Fruit fly (Drosophila melanogaster) whole organism, prepupa: ENCODE data around the gene Osi21.

Source experiments
- CG10631 ChIP-seq: fragments of 200-800 bp; sonication (Bioruptor generic); optimal IDR thresholded peaks from 2 replicates; lab custom pipeline; 2016; ENCODE audit warnings: missing biosample characterization, missing genetic modification characterization
- CG10669 ChIP-seq: fragments of 200-800 bp; sonication (Bioruptor generic); optimal IDR thresholded peaks from 3 replicates; lab custom pipeline; 2018; ENCODE audit warnings: missing biosample characterization, mild to moderate bottlenecking, missing genetic modification characterization, moderate library complexity
- CG11762 ChIP-seq: fragments of 200-800 bp; sonication (Bioruptor generic); optimal IDR thresholded peaks from 3 replicates; lab custom pipeline; 2016; ENCODE audit warnings: missing biosample characterization, missing genetic modification characterization; ENCODE audit not compliant: insufficient read depth
- CG15336 ChIP-seq: fragments of 200-800 bp; sonication (Bioruptor generic); IDR thresholded peaks from 2 replicates; pipeline ENCODE4 v1.3.6; 2022; ENCODE audit warnings: missing biosample characterization, missing genetic modification characterization
- CG1621 ChIP-seq: fragments of 200-800 bp; sonication (Bioruptor generic); optimal IDR thresholded peaks from 3 replicates; lab custom pipeline; 2018; ENCODE audit warnings: missing biosample characterization, mild to moderate bottlenecking, missing genetic modification characterization
- CG16779 ChIP-seq: fragments of 200-800 bp; sonication (Bioruptor generic); optimal IDR thresholded peaks from 3 replicates; lab custom pipeline; 2017; ENCODE audit warnings: missing biosample characterization, mild to moderate bottlenecking, missing genetic modification characterization
- CG3032 ChIP-seq: fragments of 200-800 bp; optimal IDR thresholded peaks from 2 replicates; lab custom pipeline; 2019; ENCODE audit warnings: missing biosample characterization, mild to moderate bottlenecking, missing genetic modification characterization, moderate library complexity
- CG31627 ChIP-seq: fragments of 200-800 bp; sonication (Bioruptor generic); optimal IDR thresholded peaks from 3 replicates; lab custom pipeline; 2016; ENCODE audit warnings: missing biosample characterization, missing genetic modification characterization
- CG34406 ChIP-seq: fragments of 200-800 bp; sonication (Bioruptor generic); optimal IDR thresholded peaks from 3 replicates; lab custom pipeline; 2016; ENCODE audit warnings: missing biosample characterization, missing genetic modification characterization
- CG3919 ChIP-seq: fragments of 200-800 bp; sonication (Bioruptor generic); optimal IDR thresholded peaks from 3 replicates; lab custom pipeline; 2016; ENCODE audit warnings: missing biosample characterization, missing genetic modification characterization
- CG4318 ChIP-seq: fragments of 200-800 bp; sonication (Bioruptor generic); optimal IDR thresholded peaks from 3 replicates; lab custom pipeline; 2017; ENCODE audit warnings: missing biosample characterization, mild to moderate bottlenecking, missing genetic modification characterization
- CG6163 ChIP-seq: fragments of 200-800 bp; sonication (Bioruptor generic); IDR thresholded peaks from 3 replicates; pipeline ENCODE4 v1.3.6; 2022; ENCODE audit warnings: missing biosample characterization, missing genetic modification characterization
- CG6276 ChIP-seq: fragments of 200-800 bp; sonication (Bioruptor generic); optimal IDR thresholded peaks from 2 replicates; lab custom pipeline; 2017; ENCODE audit warnings: missing biosample characterization, mild to moderate bottlenecking, missing genetic modification characterization
- CG6808 ChIP-seq: fragments of 200-800 bp; sonication (Bioruptor generic); optimal IDR thresholded peaks from 3 replicates; lab custom pipeline; 2017; ENCODE audit warnings: missing biosample characterization, missing genetic modification characterization, mild to moderate bottlenecking, moderate library complexity, missing genetic modification reagents
- CG6854 ChIP-seq: fragments of 200-800 bp; sonication (Bioruptor generic); optimal IDR thresholded peaks from 2 replicates; lab custom pipeline; 2017; ENCODE audit warnings: missing biosample characterization, mild to moderate bottlenecking, missing genetic modification characterization
- CG7368 ChIP-seq: fragments of 200-800 bp; sonication (Bioruptor generic); optimal IDR thresholded peaks from 3 replicates; lab custom pipeline; 2016; ENCODE audit warnings: missing biosample characterization, missing genetic modification characterization
- CG8119 ChIP-seq: fragments of 200-800 bp; sonication (Bioruptor generic); IDR thresholded peaks from 3 replicates; pipeline ENCODE4 v1.3.6; 2022; ENCODE audit warnings: missing biosample characterization, missing genetic modification characterization
- CG8319 ChIP-seq: fragments of 200-800 bp; sonication (Bioruptor generic); optimal IDR thresholded peaks from 3 replicates; lab custom pipeline; 2016; ENCODE audit warnings: missing biosample characterization, missing genetic modification characterization
- CG8632 ChIP-seq: fragments of 200-800 bp; sonication (Bioruptor generic); optimal IDR thresholded peaks from 3 replicates; lab custom pipeline; 2016; ENCODE audit warnings: missing biosample characterization, missing genetic modification characterization
- CG9139 ChIP-seq: fragments of 200-800 bp; sonication (Bioruptor generic); optimal IDR thresholded peaks from 3 replicates; lab custom pipeline; 2017; ENCODE audit warnings: missing biosample characterization, mild to moderate bottlenecking, missing genetic modification characterization
- Eip75B ChIP-seq: fragments of 200-800 bp; sonication (Bioruptor generic); optimal IDR thresholded peaks from 3 replicates; lab custom pipeline; 2016; ENCODE audit warnings: missing biosample characterization, missing genetic modification characterization
- Eip78C ChIP-seq: fragments of 200-800 bp; sonication (Bioruptor generic); peaks from one replicate; lab custom pipeline; 2016; ENCODE audit warnings: missing biosample characterization, missing genetic modification characterization
- Eip93F ChIP-seq: fragments of 200-800 bp; sonication (Bioruptor generic); optimal IDR thresholded peaks from 2 replicates; lab custom pipeline; 2016; ENCODE audit warnings: missing biosample characterization, mild to moderate bottlenecking, missing genetic modification characterization
- Ets96B ChIP-seq: fragments of 200-800 bp; optimal IDR thresholded peaks from 2 replicates; lab custom pipeline; 2019; ENCODE audit warnings: missing biosample characterization, mild to moderate bottlenecking, missing genetic modification characterization, moderate library complexity
- Gug ChIP-seq: fragments of 200-800 bp; sonication (Bioruptor generic); IDR thresholded peaks from 2 replicates; pipeline ENCODE4 v1.3.6; 2022; ENCODE audit warnings: missing biosample characterization, missing genetic modification characterization
- Hr39 ChIP-seq: fragments of 200-800 bp; sonication (Bioruptor generic); optimal IDR thresholded peaks from 2 replicates; lab custom pipeline; 2016; ENCODE audit warnings: missing biosample characterization, missing genetic modification characterization
- Hr4 ChIP-seq: fragments of 200-800 bp; sonication (Bioruptor generic); optimal IDR thresholded peaks from 3 replicates; lab custom pipeline; 2016; ENCODE audit warnings: missing biosample characterization, missing genetic modification characterization
- Lpt ChIP-seq: fragments of 200-800 bp; sonication (Bioruptor generic); optimal IDR thresholded peaks from 3 replicates; lab custom pipeline; 2016; ENCODE audit warnings: missing biosample characterization, missing genetic modification characterization
- Met ChIP-seq: fragments of 200-800 bp; sonication (Bioruptor generic); optimal IDR thresholded peaks from 3 replicates; lab custom pipeline; 2016; ENCODE audit warnings: missing biosample characterization, missing genetic modification characterization
- OdsH ChIP-seq: fragments of 200-800 bp; sonication (Bioruptor generic); optimal IDR thresholded peaks from 3 replicates; lab custom pipeline; 2016; ENCODE audit warnings: missing biosample characterization, missing genetic modification characterization
- Smox ChIP-seq: fragments of 200-800 bp; sonication (Bioruptor generic); optimal IDR thresholded peaks from 3 replicates; lab custom pipeline; 2016; ENCODE audit warnings: missing biosample characterization, missing genetic modification characterization
- Sox102F ChIP-seq: fragments of 200-800 bp; sonication (Bioruptor generic); optimal IDR thresholded peaks from 2 replicates; lab custom pipeline; 2016; ENCODE audit warnings: missing biosample characterization, mild to moderate bottlenecking, missing genetic modification characterization
- achi ChIP-seq: fragments of 200-800 bp; sonication (Bioruptor generic); optimal IDR thresholded peaks from 3 replicates; lab custom pipeline; 2016; ENCODE audit warnings: missing biosample characterization, missing genetic modification characterization
- acj6 ChIP-seq: fragments of 200-800 bp; sonication (Bioruptor generic); optimal IDR thresholded peaks from 3 replicates; lab custom pipeline; 2016; ENCODE audit warnings: missing biosample characterization, missing genetic modification characterization
- dac ChIP-seq: fragments of 200-800 bp; sonication (Bioruptor generic); optimal IDR thresholded peaks from 2 replicates; lab custom pipeline; 2017; ENCODE audit warnings: missing biosample characterization, mild to moderate bottlenecking, missing genetic modification characterization
- dsx ChIP-seq: fragments of 200-800 bp; optimal IDR thresholded peaks from 3 replicates; lab custom pipeline; 2019; ENCODE audit warnings: missing biosample characterization, mild to moderate bottlenecking, missing genetic modification characterization, moderate library complexity; ENCODE audit not compliant: poor library complexity, severe bottlenecking
- esn ChIP-seq: fragments of 200-800 bp; sonication (Bioruptor generic); optimal IDR thresholded peaks from 2 replicates; lab custom pipeline; 2016; ENCODE audit warnings: missing biosample characterization, mild to moderate bottlenecking, missing genetic modification characterization, moderate library complexity
- fd59A ChIP-seq: fragments of 200-800 bp; sonication (Bioruptor generic); optimal IDR thresholded peaks from 2 replicates; lab custom pipeline; 2017; ENCODE audit warnings: missing biosample characterization, mild to moderate bottlenecking, missing genetic modification characterization, missing genetic modification reagents
- fkh ChIP-seq: fragments of 200-800 bp; sonication (Bioruptor generic); optimal IDR thresholded peaks from 3 replicates; lab custom pipeline; 2017; ENCODE audit warnings: missing biosample characterization, mild to moderate bottlenecking, missing genetic modification characterization, moderate library complexity
- lz ChIP-seq: fragments of 200-800 bp; sonication (Bioruptor generic); optimal IDR thresholded peaks from 3 replicates; lab custom pipeline; 2016; ENCODE audit warnings: missing biosample characterization, missing genetic modification characterization
- net ChIP-seq: fragments of 200-800 bp; sonication (Bioruptor generic); optimal IDR thresholded peaks from 3 replicates; lab custom pipeline; 2016; ENCODE audit warnings: missing biosample characterization, missing genetic modification characterization
- pdm3 ChIP-seq: fragments of 200-800 bp; sonication (Bioruptor generic); optimal IDR thresholded peaks from 3 replicates; lab custom pipeline; 2016; ENCODE audit warnings: missing biosample characterization, missing genetic modification characterization
- salr ChIP-seq, 2 experiments: fragments of 200-800 bp; sonication (Bioruptor generic); optimal IDR thresholded peaks; 3 replicates each; lab custom pipeline; 2016 to 2018; ENCODE audit warnings: missing biosample characterization in 2 of 2, missing genetic modification characterization in 2 of 2, mild to moderate bottlenecking in 1 of 2
- spab ChIP-seq: fragments of 200-800 bp; sonication (Bioruptor generic); optimal IDR thresholded peaks from 2 replicates; lab custom pipeline; 2017; ENCODE audit warnings: missing biosample characterization, mild to moderate bottlenecking, missing genetic modification characterization, missing genetic modification reagents
- ss ChIP-seq, 2 experiments: fragments of 200-800 bp; sonication (Bioruptor generic); optimal IDR thresholded peaks; 2 replicates in 1 of 2; 3 replicates in 1 of 2; lab custom pipeline; 2017 to 2018; ENCODE audit warnings: mild to moderate bottlenecking in 2 of 2, missing biosample characterization in 2 of 2, missing genetic modification characterization in 2 of 2, moderate library complexity in 1 of 2
- svp ChIP-seq: fragments of 200-800 bp; sonication (Bioruptor generic); peaks from one replicate; lab custom pipeline; 2016; ENCODE audit warnings: missing biosample characterization, missing genetic modification characterization
- topi ChIP-seq: fragments of 200-800 bp; sonication (Bioruptor generic); optimal IDR thresholded peaks from 3 replicates; lab custom pipeline; 2016; ENCODE audit warnings: missing biosample characterization, missing genetic modification characterization
- vri ChIP-seq: fragments of 200-800 bp; sonication (Bioruptor generic); optimal IDR thresholded peaks from 3 replicates; lab custom pipeline; 2016; ENCODE audit warnings: missing biosample characterization, mild to moderate bottlenecking, missing genetic modification characterization

Gene Osi21

dm6 chr2L:11309806-11310205 is 24.3 kb upstream of the Osi21 start:
- no peak for TF ChIP-seq spab (GFP tag; lab: Kevin White, UChicago)
- TF ChIP-seq vri: no peak
- no peak for TF ChIP-seq OdsH (GFP tag; lab: Kevin White, UChicago)
- TF ChIP-seq dsx (GFP tag; lab: Kevin White, UChicago): no peak
- no peak for TF ChIP-seq CG3919 (GFP tag; lab: Kevin White, UChicago)
- no peak for TF ChIP-seq CG6854 (GFP tag; lab: Kevin White, UChicago)
- TF ChIP-seq CG34406 (GFP tag; lab: Kevin White, UChicago): no peak
- TF ChIP-seq CG4318 (GFP tag; lab: Kevin White, UChicago): no peak
- TF ChIP-seq Gug: no peak
- TF ChIP-seq Ets96B (tag; lab: Kevin White, UChicago): no peak
- TF ChIP-seq CG31627 (GFP tag; lab: Kevin White, UChicago): no peak
- TF ChIP-seq fd59A: no peak
- TF ChIP-seq CG1621 (tag; lab: Kevin White, UChicago): no peak
- TF ChIP-seq CG7368 (GFP tag; lab: Kevin White, UChicago): no peak
- TF ChIP-seq CG11762 (GFP tag; lab: Kevin White, UChicago): no peak
- no peak for TF ChIP-seq CG6808 (GFP tag; lab: Kevin White, UChicago)
- TF ChIP-seq CG8632 (GFP tag; lab: Kevin White, UChicago): no peak
- TF ChIP-seq CG15336 (GFP tag; lab: Robert Waterston, UW): no peak

DNA sequence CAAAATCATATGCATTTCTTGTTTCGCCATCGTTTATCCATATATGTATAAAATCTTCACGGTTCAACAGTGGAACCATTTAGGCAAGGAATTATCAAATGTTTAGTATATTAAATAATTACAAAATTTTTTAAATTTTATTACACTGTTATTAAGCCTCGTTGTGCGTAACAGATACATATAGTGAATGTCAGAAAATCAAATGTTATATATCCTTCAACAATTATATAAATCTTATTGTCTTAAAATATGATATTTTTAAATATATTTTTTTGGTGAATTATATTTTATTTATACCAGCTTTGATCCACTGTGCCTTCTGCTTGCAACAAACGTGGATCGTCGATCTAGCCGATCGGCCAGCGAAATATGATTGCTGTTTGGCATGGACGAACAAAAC is 21.6 kb upstream of the Osi21 start:
- TF ChIP-seq CG10631 (GFP tag; lab: Kevin White, UChicago) (peak; percentile 43), OdsH (GFP tag; lab: Kevin White, UChicago) (peak; percentile 45), CG31627 (GFP tag; lab: Kevin White, UChicago) (no peak), dac (GFP tag; lab: Kevin White, UChicago) (no peak), CG3032 (tag; lab: Kevin White, UChicago) (peak; percentile 10), salr (GFP tag; optimal IDR thresholded peaks at IDR 0.05; lab: Kevin White, UChicago) (peak in 1 of 2 experiments; percentile 47), CG6276 (GFP tag; lab: Kevin White, UChicago) (no peak), acj6 (peak; percentile 38), ss (GFP tag; optimal IDR thresholded peaks at IDR 0.05; lab: Kevin White, UChicago) (no peak), CG6854 (GFP tag; lab: Kevin White, UChicago) (no peak), Eip78C (GFP tag; lab: Kevin White, UChicago) (peak; percentile 58), CG6163 (peak; percentile 29; the same call in 1 of the 3 replicates), CG3919 (GFP tag; lab: Kevin White, UChicago) (no peak), net (GFP tag; lab: Kevin White, UChicago) (peak; percentile 58), CG15336 (GFP tag; lab: Robert Waterston, UW) (no peak; the same call in 1 of the 2 replicates), pdm3 (GFP tag; lab: Kevin White, UChicago) (peak; percentile 6), lz (GFP tag; lab: Kevin White, UChicago) (no peak), dsx (GFP tag; lab: Kevin White, UChicago) (no peak), CG4318 (GFP tag; lab: Kevin White, UChicago) (no peak), CG8119 (GFP tag; lab: Robert Waterston, UW) (peak; percentile 54; the same call in 2 of the 3 replicates), esn (GFP tag; lab: Kevin White, UChicago) (no peak), svp (GFP tag; lab: Kevin White, UChicago) (no peak), CG10669 (no peak), achi (peak; percentile 33), Eip75B (GFP tag; lab: Kevin White, UChicago) (no peak), Smox (GFP tag; lab: Kevin White, UChicago) (no peak), Met (GFP tag; lab: Kevin White, UChicago) (no peak), Eip93F (GFP tag; lab: Kevin White, UChicago) (no peak), Sox102F (GFP tag; lab: Kevin White, UChicago) (no peak), CG8319 (GFP tag; lab: Kevin White, UChicago) (no peak), CG8632 (GFP tag; lab: Kevin White, UChicago) (peak; percentile 38), CG9139 (GFP tag; lab: Kevin White, UChicago) (no peak), Hr39 (GFP tag; lab: Kevin White, UChicago) (no peak), Hr4 (GFP tag; lab: Kevin White, UChicago) (no peak), CG11762 (GFP tag; lab: Kevin White, UChicago) (no peak), CG16779 (no peak), fkh (GFP tag; lab: Kevin White, UChicago) (no peak), Lpt (GFP tag; lab: Kevin White, UChicago) (no peak), Gug (no peak), topi (no peak), CG6808 (GFP tag; lab: Kevin White, UChicago) (no peak)
